Worm (Caenorhabditis elegans): ENCODE data around the gene kin-9.
A peak's percentile ranks its signal among the peaks of the same experiment; 100 is the strongest.

DNA sequence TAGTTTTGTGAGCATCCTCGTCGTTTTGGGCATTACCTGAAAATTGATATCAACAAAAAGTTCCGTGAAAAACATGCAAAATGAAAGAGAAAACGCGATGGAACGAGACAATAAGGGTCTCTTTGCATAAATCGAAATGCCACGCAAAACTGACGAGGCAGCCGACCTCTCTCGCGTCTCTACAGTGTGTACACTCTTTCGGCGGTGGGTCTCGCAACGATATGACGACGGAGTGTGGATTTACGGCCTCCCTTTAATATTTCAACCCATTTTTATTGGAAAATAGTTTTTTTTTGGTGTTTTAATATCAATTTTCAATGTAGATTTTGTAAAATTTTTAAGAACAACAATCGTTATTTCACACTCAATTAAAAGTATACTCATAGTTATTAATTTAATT, 10.4 kb upstream of the kin-9 start, which contains the start of gene tag-123:
- TF ChIP-seq nhr-12 (tag; optimal IDR thresholded peaks at IDR 0.05) (no peak), ZK546.5 (tag; optimal IDR thresholded peaks at IDR 0.05) (no peak), mdl-1 (tag; optimal IDR thresholded peaks at IDR 0.05) (no peak), elt-1 (tag; optimal IDR thresholded peaks at IDR 0.05) (no peak), ceh-82 (tag; optimal IDR thresholded peaks at IDR 0.05) (no peak), snpc-4 (tag; optimal IDR thresholded peaks at IDR 0.05) (peak; percentile 62), zag-1 (tag; optimal IDR thresholded peaks at IDR 0.05) (no peak)

Measured in whole organism, L2 larva.